Fruit fly (Drosophila melanogaster) S2 (cell line): ENCODE data around the gene CG10694.

Source experiments
- CG8478 ChIP-seq: fragments of >200 bp; optimal IDR thresholded peaks from 2 replicates; lab custom pipeline; 2018
- CTCF ChIP-seq, 2 experiments: fragments of >200 bp; optimal IDR thresholded peaks; 2 replicates each; lab custom pipeline; 2018

DNA sequence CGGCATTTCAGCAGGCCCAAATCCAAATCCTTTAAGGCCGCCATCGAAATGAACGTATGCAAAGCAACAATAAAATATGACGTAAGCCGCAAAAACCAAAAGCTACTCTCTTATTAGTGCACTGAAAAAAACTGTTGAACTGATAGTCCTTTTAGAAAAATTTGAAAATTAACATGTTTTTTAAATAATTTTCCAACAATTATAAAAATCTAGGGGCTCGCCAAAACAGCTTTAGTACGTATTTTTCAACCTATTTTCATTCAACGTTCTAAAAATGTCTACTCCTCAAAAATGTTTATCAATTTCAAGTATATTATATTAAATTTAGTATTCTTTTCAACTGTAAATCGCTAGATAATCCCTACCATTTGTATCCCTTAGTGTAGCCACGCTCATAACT is 13.8 kb upstream of the CG10694 start:
- TF ChIP-seq CG8478 (lab: Kevin White, UChicago) (no peak), CTCF (optimal IDR thresholded peaks at IDR 0.05; lab: Kevin White, UChicago) (no peak)
